Fruit fly (Drosophila melanogaster) whole organism, wandering third instar larva: Measurements from ENCODE around the gene Tat.

ENCODE experiments used
- Abd-B ChIP-seq: fragments of >200 bp; optimal IDR thresholded peaks from 2 replicates; lab custom pipeline; 2017; ENCODE audit warnings: missing biosample characterization, missing genetic modification characterization
- CG9705 ChIP-seq: fragments of 200-800 bp; sonication (Bioruptor generic); optimal IDR thresholded peaks from 2 replicates; lab custom pipeline; 2018; ENCODE audit warnings: missing biosample characterization, mild to moderate bottlenecking, missing genetic modification characterization
- CrebA ChIP-seq: fragments of 200-800 bp; sonication (Bioruptor generic); optimal IDR thresholded peaks from 2 replicates; lab custom pipeline; 2016; ENCODE audit warnings: missing biosample characterization, mild to moderate bottlenecking, missing genetic modification characterization, borderline replicate concordance
- Dfd ChIP-seq: fragments of >200 bp; optimal IDR thresholded peaks from 2 replicates; lab custom pipeline; 2017; ENCODE audit warnings: missing biosample characterization, missing genetic modification characterization
- Dif ChIP-seq: fragments of 200-275, 200-300 bp; sonication (Bioruptor generic); optimal IDR thresholded peaks from 2 replicates; lab custom pipeline; 2018; ENCODE audit warnings: missing biosample characterization, missing genetic modification characterization; ENCODE audit not compliant: partially characterized antibody
- GATAd ChIP-seq: sonication (Bioruptor generic); optimal IDR thresholded peaks from 2 replicates; lab custom pipeline; 2016; ENCODE audit warnings: missing biosample characterization, missing genetic modification characterization
- HLH106 ChIP-seq: fragments of 200-800 bp; optimal IDR thresholded peaks from 3 replicates; lab custom pipeline; 2019; ENCODE audit warnings: missing biosample characterization, mild to moderate bottlenecking, missing genetic modification characterization, moderate library complexity
- Hr83 ChIP-seq: fragments of 200-300 bp; sonication (Bioruptor generic); optimal IDR thresholded peaks from 2 replicates; lab custom pipeline; 2016; ENCODE audit warnings: missing biosample characterization, mild to moderate bottlenecking, missing genetic modification characterization, moderate library complexity; ENCODE audit not compliant: poor library complexity, severe bottlenecking
- Mio ChIP-seq: sonication (Bioruptor generic); optimal IDR thresholded peaks from 2 replicates; lab custom pipeline; 2016; ENCODE audit warnings: missing biosample characterization, missing genetic modification characterization
- Rel ChIP-seq, 2 experiments: fragments of 200-800 bp; sonication (Bioruptor generic) in 1 of 2; optimal IDR thresholded peaks; 2 replicates in 1 of 2; 3 replicates in 1 of 2; lab custom pipeline; 2016 to 2019; ENCODE audit warnings: mild to moderate bottlenecking in 2 of 2, missing biosample characterization in 2 of 2, missing genetic modification characterization in 2 of 2, moderate library complexity in 1 of 2
- Sp1 ChIP-seq: fragments of 200-800 bp; sonication (Bioruptor generic); optimal IDR thresholded peaks from 3 replicates; lab custom pipeline; 2019; ENCODE audit warnings: missing biosample characterization, mild to moderate bottlenecking, missing genetic modification characterization, moderate library complexity
- Vsx2 ChIP-seq: fragments of 200-300, 225-300 bp; sonication (Bioruptor generic); optimal IDR thresholded peaks from 2 replicates; lab custom pipeline; 2018; ENCODE audit warnings: missing biosample characterization, missing genetic modification characterization; ENCODE audit not compliant: partially characterized antibody
- br ChIP-seq: fragments of 200-800 bp; sonication (Bioruptor generic); optimal IDR thresholded peaks from 2 replicates; lab custom pipeline; 2016; ENCODE audit warnings: missing biosample characterization, missing genetic modification characterization
- brk ChIP-seq: fragments of 200-800 bp; sonication (Bioruptor generic); optimal IDR thresholded peaks from 2 replicates; lab custom pipeline; 2016; ENCODE audit warnings: missing biosample characterization, mild to moderate bottlenecking, missing genetic modification characterization
- dsf ChIP-seq: sonication (Bioruptor generic); optimal IDR thresholded peaks from 2 replicates; lab custom pipeline; 2016; ENCODE audit warnings: missing biosample characterization, missing genetic modification characterization, borderline replicate concordance
- h ChIP-seq: fragments of 200-800 bp; sonication (Bioruptor generic); optimal IDR thresholded peaks from 3 replicates; lab custom pipeline; 2016; ENCODE audit warnings: missing biosample characterization, mild to moderate bottlenecking, missing genetic modification characterization
- sage ChIP-seq: fragments of 200-800 bp; sonication (Bioruptor generic); optimal IDR thresholded peaks from 2 replicates; lab custom pipeline; 2016; ENCODE audit warnings: missing biosample characterization, mild to moderate bottlenecking, missing genetic modification characterization
- sv ChIP-seq: fragments of 200-800 bp; sonication (Bioruptor generic); optimal IDR thresholded peaks from 3 replicates; lab custom pipeline; 2016; ENCODE audit warnings: missing biosample characterization, missing genetic modification characterization

The Tat gene

DNA sequence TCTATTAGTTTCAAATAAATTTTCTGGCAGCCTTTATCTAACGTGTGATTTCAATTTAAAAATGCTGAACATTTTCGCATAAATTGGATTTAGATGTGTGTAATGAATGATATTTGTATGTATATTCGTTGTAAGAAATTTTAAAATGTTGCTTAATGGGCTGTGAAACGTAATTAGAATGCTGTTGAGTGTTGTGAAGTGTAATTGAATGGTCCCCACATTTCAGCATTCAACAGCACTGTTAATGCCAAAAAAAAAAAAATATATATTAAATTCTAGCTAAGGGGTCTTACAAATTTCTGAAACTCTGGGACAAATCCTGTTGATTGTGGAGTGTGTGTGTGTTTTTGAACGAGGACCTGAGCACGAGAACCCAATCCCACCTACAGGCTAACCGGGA is 4.1 kb downstream of the Tat start:
- TF ChIP-seq dsf (GFP tag; lab: Kevin White, UChicago) (no peak), Mio (GFP tag; lab: Kevin White, UChicago) (no peak), Dfd (GFP tag; lab: Kevin White, UChicago) (peak; percentile 11), Hr83 (GFP tag; lab: Kevin White, UChicago) (no peak), brk (no peak)

DNA sequence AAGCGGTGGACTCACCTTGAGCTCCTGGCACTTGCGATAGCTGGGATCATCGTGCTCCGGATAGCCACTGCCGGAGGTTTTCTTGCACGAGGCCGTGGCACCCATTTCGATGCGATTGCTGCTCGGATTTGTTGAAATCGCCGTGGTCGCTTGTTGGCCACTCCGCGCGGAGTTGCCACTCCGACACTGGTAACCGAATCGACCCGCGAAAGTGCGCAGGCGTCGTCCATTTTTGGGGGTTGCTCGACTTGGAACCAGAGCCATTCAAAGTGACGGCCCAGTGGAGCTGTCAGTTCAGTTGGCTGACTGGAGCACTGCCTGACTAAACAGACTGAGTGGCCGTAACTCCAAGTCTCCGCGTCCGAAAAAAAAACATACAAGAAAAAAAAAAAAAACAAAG is 5.1 kb downstream of the Tat start, which contains the start of the genes CG13404 and na:
CG13404 (minus strand) TSS at position 176 of the 400 bp plus-strand sequence.
na (plus strand) TSS at position 293 of the 400 bp plus-strand sequence.
- TF ChIP-seq CrebA (GFP tag; lab: Kevin White, UChicago) (no peak), Mio (GFP tag; lab: Kevin White, UChicago) (no peak), Rel (GFP tag; optimal IDR thresholded peaks at IDR 0.05; lab: Kevin White, UChicago) (no peak), Rel (tag; optimal IDR thresholded peaks at IDR 0.05; lab: Kevin White, UChicago) (no peak), Dif (no peak), Dfd (GFP tag; lab: Kevin White, UChicago) (no peak)

DNA sequence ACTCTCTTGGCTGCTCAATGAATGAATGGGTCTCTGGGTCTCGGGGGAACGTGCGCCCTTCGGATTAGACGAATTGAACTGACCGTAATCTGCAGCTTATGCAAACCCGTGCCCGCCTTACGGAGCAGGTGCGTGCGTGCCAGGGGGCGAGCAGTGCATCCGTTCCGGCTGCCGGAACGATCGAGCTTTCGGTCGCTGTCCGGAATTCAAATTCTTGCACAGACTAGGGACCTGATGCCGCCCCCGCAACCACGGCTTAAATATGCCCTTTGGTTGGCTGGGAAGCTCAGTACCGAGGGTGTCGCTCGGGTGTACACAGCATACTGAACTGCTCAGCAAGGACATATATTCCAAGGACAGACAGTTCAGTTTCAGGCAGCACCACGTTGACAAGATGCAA is 16.4 kb downstream of the Tat start, which contains the start of gene Muc12Ea:
Muc12Ea (plus strand) TSS at position 301 of the 400 bp plus-strand sequence.
- TF ChIP-seq Abd-B (GFP tag; lab: Kevin White, UChicago): no peak
- TF ChIP-seq HLH106 (tag; lab: Kevin White, UChicago): no peak
- TF ChIP-seq sage (GFP tag; lab: Kevin White, UChicago): no peak
- TF ChIP-seq Hr83 (GFP tag; lab: Kevin White, UChicago): no peak
- TF ChIP-seq CG9705 (GFP tag; lab: Kevin White, UChicago): no peak

DNA sequence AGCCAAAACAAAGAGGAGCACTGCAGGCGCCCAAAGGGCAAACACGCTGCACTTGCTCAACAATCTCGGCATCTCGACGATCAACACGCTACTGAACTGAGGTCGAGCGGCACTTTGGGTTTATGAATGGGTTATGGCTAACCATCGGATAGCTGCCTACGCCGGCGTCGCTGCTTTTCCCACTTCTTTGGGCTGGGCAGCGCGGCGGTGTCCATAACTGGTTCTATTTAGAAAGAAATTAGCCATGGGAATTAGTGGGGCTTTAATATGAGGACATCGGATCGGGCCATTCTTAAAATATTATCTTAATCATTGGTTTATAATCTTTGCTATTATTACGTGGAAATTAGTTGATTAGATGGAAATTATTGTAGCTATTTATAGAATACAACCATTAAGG is 28.3 kb downstream of the Tat start, which contains the start of gene CG9400:
CG9400 (minus strand) TSS at position 101 of the 400 bp plus-strand sequence.
- TF ChIP-seq sv (GFP tag; lab: Kevin White, UChicago): no peak
- TF ChIP-seq brk: no peak
- TF ChIP-seq Sp1 (GFP tag; lab: Kevin White, UChicago): no peak
- no peak for TF ChIP-seq br (GFP tag; lab: Kevin White, UChicago)
- no peak for TF ChIP-seq Hr83 (GFP tag; lab: Kevin White, UChicago)
- no peak for TF ChIP-seq Vsx2 (GFP tag; lab: Kevin White, UChicago)
- TF ChIP-seq h (GFP tag; lab: Kevin White, UChicago): no peak
- TF ChIP-seq CrebA (GFP tag; lab: Kevin White, UChicago): no peak
- TF ChIP-seq GATAd: no peak
- TF ChIP-seq, all 38 proteins: peak for 0
